Comparison of ENCODE assay signal across 1 fruit fly cellular context in genomic region chr3R:29130902-29131621, dm6.
TF ChIP-seq lines count a peak whose summit lies in the region.

Gene dgt6, minus strand, starts transcription at chr3R:29130972.
Gene Vha100-1, plus strand, starts transcription at chr3R:29131193.

TF ChIP-seq in whole organism, embryonic, 481 proteins besides CTCF, POLR2A, EP300 and RAD21 (continued from another document and continues in another):
- TF ChIP-seq yki (optimal IDR thresholded peaks at IDR 0.05; lab: Kevin White, UChicago) (no peak), CG3838 (GFP tag; optimal IDR thresholded peaks at IDR 0.05; lab: Kevin White, UChicago) (no peak), tio (GFP tag; optimal IDR thresholded peaks at IDR 0.05; lab: Kevin White, UChicago) (no peak), Xrp1 (GFP tag; IDR thresholded peaks at IDR 0.05; lab: Robert Waterston, UW) (peak; percentile 40; the same call in 1 of the 2 replicates), gfzf (GFP tag; optimal IDR thresholded peaks at IDR 0.05; lab: Kevin White, UChicago) (peak; percentile 84), br (optimal IDR thresholded peaks at IDR 0.05; lab: Kevin White, UChicago) (no peak), dysf (GFP tag; IDR thresholded peaks at IDR 0.05; lab: Robert Waterston, UW) (no peak), CG13123 (GFP tag; optimal IDR thresholded peaks at IDR 0.05; lab: Kevin White, UChicago) (no peak), CG13287 (GFP tag; IDR thresholded peaks at IDR 0.05; lab: Robert Waterston, UW; ENCODE audit: partially characterized antibody) (peak; percentile 58; the same call in 1 of the 2 replicates), HLH3B (GFP tag; IDR thresholded peaks at IDR 0.05; lab: Robert Waterston, UW) (no peak), bab2 (GFP tag; optimal IDR thresholded peaks at IDR 0.05; lab: Kevin White, UChicago) (peak; percentile 26), CG18476 (GFP tag; optimal IDR thresholded peaks at IDR 0.05; lab: Kevin White, UChicago) (peak; percentile 30), stwl (tag; optimal IDR thresholded peaks at IDR 0.05; lab: Kevin White, UChicago) (peak; percentile 82), ftz-f1 (GFP tag; optimal IDR thresholded peaks at IDR 0.05; lab: Kevin White, UChicago) (no peak), bowl (GFP tag; IDR thresholded peaks at IDR 0.05; lab: Robert Waterston, UW) (no peak), ro (GFP tag; IDR thresholded peaks at IDR 0.05; lab: Robert Waterston, UW) (no peak), CG1233 (GFP tag; optimal IDR thresholded peaks at IDR 0.05; lab: Kevin White, UChicago) (no peak), nom (GFP tag; optimal IDR thresholded peaks at IDR 0.05; lab: Kevin White, UChicago) (peak; percentile 29), bcd (GFP tag; optimal IDR thresholded peaks at IDR 0.05; lab: Kevin White, UChicago) (no peak), Kr (GFP tag; optimal IDR thresholded peaks at IDR 0.05; lab: Kevin White, UChicago) (no peak), zen (tag; optimal IDR thresholded peaks at IDR 0.05; lab: Kevin White, UChicago) (no peak), TFAM (GFP tag; optimal IDR thresholded peaks at IDR 0.05; lab: Kevin White, UChicago) (no peak), jigr1 (GFP tag; IDR thresholded peaks at IDR 0.05; lab: Robert Waterston, UW) (no peak), HmgZ (tag; optimal IDR thresholded peaks at IDR 0.05; lab: Kevin White, UChicago) (peak; percentile 18), repo (GFP tag; optimal IDR thresholded peaks at IDR 0.05; lab: Kevin White, UChicago) (no peak), aop (GFP tag; IDR thresholded peaks at IDR 0.05; lab: Robert Waterston, UW) (no peak), seq (GFP tag; IDR thresholded peaks at IDR 0.05; lab: Robert Waterston, UW) (no peak), ato (GFP tag; IDR thresholded peaks at IDR 0.05; lab: Robert Waterston, UW; ENCODE audit: partially characterized antibody) (no peak), Eip74EF (GFP tag; optimal IDR thresholded peaks at IDR 0.05; lab: Kevin White, UChicago) (no peak), CG10959 (GFP tag; IDR thresholded peaks at IDR 0.05; lab: Robert Waterston, UW) (no peak), CG12659 (GFP tag; optimal IDR thresholded peaks at IDR 0.05; lab: Kevin White, UChicago) (peak; percentile 49), chinmo (GFP tag; IDR thresholded peaks at IDR 0.05; lab: Robert Waterston, UW; ENCODE audit: partially characterized antibody) (no peak), tx (GFP tag; optimal IDR thresholded peaks at IDR 0.05; lab: Kevin White, UChicago) (no peak), CG17385 (GFP tag; optimal IDR thresholded peaks at IDR 0.05; lab: Kevin White, UChicago) (no peak), crc (GFP tag; optimal IDR thresholded peaks at IDR 0.05; lab: Kevin White, UChicago) (no peak), Ptx1 (GFP tag; IDR thresholded peaks at IDR 0.05; lab: Robert Waterston, UW) (no peak), BtbVII (GFP tag; optimal IDR thresholded peaks at IDR 0.05; lab: Kevin White, UChicago) (no peak), CG6272 (GFP tag; IDR thresholded peaks at IDR 0.05; lab: Robert Waterston, UW) (no peak), CG8478 (optimal IDR thresholded peaks at IDR 0.05; lab: Kevin White, UChicago) (no peak), ranshi (GFP tag; IDR thresholded peaks at IDR 0.05; lab: Robert Waterston, UW) (no peak), bsh (GFP tag; optimal IDR thresholded peaks at IDR 0.05; lab: Kevin White, UChicago) (no peak), p53 (GFP tag; optimal IDR thresholded peaks at IDR 0.05; lab: Kevin White, UChicago) (no peak), Nf-YB (GFP tag; optimal IDR thresholded peaks at IDR 0.05; lab: Kevin White, UChicago) (no peak), Hr78 (GFP tag; optimal IDR thresholded peaks at IDR 0.05; lab: Kevin White, UChicago) (no peak), CG11398 (GFP tag; optimal IDR thresholded peaks at IDR 0.05; lab: Kevin White, UChicago) (no peak), CG17568 (GFP tag; optimal IDR thresholded peaks at IDR 0.05; lab: Kevin White, UChicago) (no peak), fu2 (GFP tag; optimal IDR thresholded peaks at IDR 0.05; lab: Kevin White, UChicago) (no peak), CG9817 (tag; optimal IDR thresholded peaks at IDR 0.05; lab: Kevin White, UChicago) (no peak), Six4 (GFP tag; optimal IDR thresholded peaks at IDR 0.05; lab: Kevin White, UChicago) (no peak), Dp (GFP tag; optimal IDR thresholded peaks at IDR 0.05; lab: Kevin White, UChicago) (peak; percentile 74), Fer2 (tag; optimal IDR thresholded peaks at IDR 0.05; lab: Kevin White, UChicago) (no peak), CG2678 (tag; optimal IDR thresholded peaks at IDR 0.05; lab: Kevin White, UChicago) (no peak), CG1832 (GFP tag; optimal IDR thresholded peaks at IDR 0.05; lab: Kevin White, UChicago) (no peak), Atf3 (GFP tag; optimal IDR thresholded peaks at IDR 0.05; lab: Kevin White, UChicago) (no peak), GATAe (GFP tag; conservative IDR thresholded peaks at IDR 0.05; lab: Robert Waterston, UW) (no peak), CG9215 (GFP tag; IDR thresholded peaks at IDR 0.05; lab: Robert Waterston, UW) (no peak), CG11696 (GFP tag; IDR thresholded peaks at IDR 0.05; lab: Robert Waterston, UW) (no peak), CG6175 (GFP tag; IDR thresholded peaks at IDR 0.05; lab: Robert Waterston, UW) (no peak), Dll (GFP tag; IDR thresholded peaks at IDR 0.05; lab: Robert Waterston, UW; ENCODE audit: partially characterized antibody) (no peak), schlank (tag; optimal IDR thresholded peaks at IDR 0.05; lab: Kevin White, UChicago) (no peak), CG31224 (GFP tag; IDR thresholded peaks at IDR 0.05; lab: Robert Waterston, UW) (no peak), ken (GFP tag; IDR thresholded peaks at IDR 0.05; lab: Robert Waterston, UW) (no peak), CG6813 (GFP tag; optimal IDR thresholded peaks at IDR 0.05; lab: Kevin White, UChicago) (no peak), nerfin-2 (GFP tag; IDR thresholded peaks at IDR 0.05; lab: Robert Waterston, UW; ENCODE audit: partially characterized antibody) (no peak), CG7987 (GFP tag; optimal IDR thresholded peaks at IDR 0.05; lab: Kevin White, UChicago) (no peak), gsb (GFP tag; IDR thresholded peaks at IDR 0.05; lab: Robert Waterston, UW) (no peak), sima (GFP tag; optimal IDR thresholded peaks at IDR 0.05; lab: Kevin White, UChicago) (no peak), Mes4 (GFP tag; optimal IDR thresholded peaks at IDR 0.05; lab: Kevin White, UChicago) (no peak), pros (GFP tag; optimal IDR thresholded peaks at IDR 0.05; lab: Kevin White, UChicago) (no peak), Optix (GFP tag; IDR thresholded peaks at IDR 0.05; lab: Robert Waterston, UW) (no peak), CG13624 (GFP tag; optimal IDR thresholded peaks at IDR 0.05; lab: Kevin White, UChicago) (no peak), slbo (GFP tag; IDR thresholded peaks at IDR 0.05; lab: Robert Waterston, UW) (no peak), CG14965 (GFP tag; optimal IDR thresholded peaks at IDR 0.05; lab: Kevin White, UChicago; ENCODE audit: borderline replicate concordance) (no peak), CG3847 (GFP tag; IDR thresholded peaks at IDR 0.05; lab: Robert Waterston, UW) (0 out of 2 replicates have a peak, but pooled peaks have one; percentile 41), Deaf1 (tag; optimal IDR thresholded peaks at IDR 0.05; lab: Kevin White, UChicago) (peak; percentile 63), CG30020 (tag; optimal IDR thresholded peaks at IDR 0.05; lab: Kevin White, UChicago) (peak; percentile 70), CG7271 (tag; optimal IDR thresholded peaks at IDR 0.05; lab: Kevin White, UChicago) (no peak), CG4707 (GFP tag; optimal IDR thresholded peaks at IDR 0.05; lab: Kevin White, UChicago) (no peak), CG4424 (GFP tag; optimal IDR thresholded peaks at IDR 0.05; lab: Kevin White, UChicago) (peak; percentile 47), shn (GFP tag; optimal IDR thresholded peaks at IDR 0.05; lab: Kevin White, UChicago) (no peak), Adf1 (GFP tag; IDR thresholded peaks at IDR 0.05; lab: Robert Waterston, UW) (no peak), ci (GFP tag; IDR thresholded peaks at IDR 0.05; lab: Robert Waterston, UW) (no peak), zfh1 (GFP tag; IDR thresholded peaks at IDR 0.05; lab: Robert Waterston, UW) (no peak), CG1529 (GFP tag; optimal IDR thresholded peaks at IDR 0.05; lab: Kevin White, UChicago) (no peak), Opbp (GFP tag; IDR thresholded peaks at IDR 0.05; lab: Robert Waterston, UW; ENCODE audit: partially characterized antibody) (no peak), Lpt (GFP tag; optimal IDR thresholded peaks at IDR 0.05; lab: Kevin White, UChicago) (no peak), oc (tag; optimal IDR thresholded peaks at IDR 0.05; lab: Kevin White, UChicago) (no peak), klu (GFP tag; IDR thresholded peaks at IDR 0.05; lab: Robert Waterston, UW) (no peak), CG4404 (GFP tag; IDR thresholded peaks at IDR 0.05; lab: Robert Waterston, UW) (no peak), exex (tag; optimal IDR thresholded peaks at IDR 0.05; lab: Kevin White, UChicago) (peak; percentile 4), otp (GFP tag; IDR thresholded peaks at IDR 0.05; lab: Robert Waterston, UW) (no peak), sna (GFP tag; IDR thresholded peaks at IDR 0.05; lab: Robert Waterston, UW; ENCODE audit: partially characterized antibody) (no peak), Hmr (GFP tag; optimal IDR thresholded peaks at IDR 0.05; lab: Kevin White, UChicago) (no peak), CG10274 (GFP tag; optimal IDR thresholded peaks at IDR 0.05; lab: Kevin White, UChicago) (no peak), CHES-1-like (GFP tag; optimal IDR thresholded peaks at IDR 0.05; lab: Kevin White, UChicago) (no peak), trh (GFP tag; optimal IDR thresholded peaks at IDR 0.05; lab: Kevin White, UChicago) (no peak), ac (GFP tag; optimal IDR thresholded peaks at IDR 0.05; lab: Kevin White, UChicago) (no peak), hkb (optimal IDR thresholded peaks at IDR 0.05; lab: Kevin White, UChicago) (no peak), hkb (GFP tag; IDR thresholded peaks at IDR 0.05; lab: Robert Waterston, UW) (no peak), CG17361 (GFP tag; IDR thresholded peaks at IDR 0.05; lab: Robert Waterston, UW) (no peak), Poxn (GFP tag; IDR thresholded peaks at IDR 0.05; lab: Robert Waterston, UW) (no peak), Rx (GFP tag; IDR thresholded peaks at IDR 0.05; lab: Robert Waterston, UW) (no peak), CG9609 (GFP tag; optimal IDR thresholded peaks at IDR 0.05; lab: Kevin White, UChicago) (no peak), ab (GFP tag; optimal IDR thresholded peaks at IDR 0.05; lab: Kevin White, UChicago) (no peak), btn (GFP tag; optimal IDR thresholded peaks at IDR 0.05; lab: Kevin White, UChicago) (no peak), CG12071 (GFP tag; optimal IDR thresholded peaks at IDR 0.05; lab: Kevin White, UChicago) (no peak), C15 (GFP tag; IDR thresholded peaks at IDR 0.05; lab: Robert Waterston, UW) (no peak), CG1647 (GFP tag; optimal IDR thresholded peaks at IDR 0.05; lab: Kevin White, UChicago) (no peak), CG4820 (GFP tag; optimal IDR thresholded peaks at IDR 0.05; lab: Kevin White, UChicago) (peak; percentile 29), odd (GFP tag; optimal IDR thresholded peaks at IDR 0.05; lab: Kevin White, UChicago) (no peak), Fer3 (tag; optimal IDR thresholded peaks at IDR 0.05; lab: Kevin White, UChicago) (peak; percentile 6), E2f2 (GFP tag; IDR thresholded peaks at IDR 0.05; lab: Robert Waterston, UW) (peak; percentile 85), hth (optimal IDR thresholded peaks at IDR 0.05; lab: Kevin White, UChicago) (no peak), D19A (tag; optimal IDR thresholded peaks at IDR 0.05; lab: Kevin White, UChicago) (no peak), CG8281 (tag; optimal IDR thresholded peaks at IDR 0.05; lab: Kevin White, UChicago) (no peak), lov (optimal IDR thresholded peaks at IDR 0.05; lab: Kevin White, UChicago) (no peak), lov (GFP tag; IDR thresholded peaks at IDR 0.05; lab: Robert Waterston, UW) (0 out of 3 replicates have a peak, but pooled peaks have one; percentile 11), CG4730 (GFP tag; IDR thresholded peaks at IDR 0.05; lab: Robert Waterston, UW) (no peak), dmrt99B (tag; optimal IDR thresholded peaks at IDR 0.05; lab: Kevin White, UChicago) (no peak), CG14667 (GFP tag; IDR thresholded peaks at IDR 0.05; lab: Robert Waterston, UW) (no peak), Ada2b (GFP tag; IDR thresholded peaks at IDR 0.05; lab: Robert Waterston, UW) (no peak), Elba2 (GFP tag; optimal IDR thresholded peaks at IDR 0.05; lab: Kevin White, UChicago) (peak; percentile 11), cato (GFP tag; optimal IDR thresholded peaks at IDR 0.05; lab: Kevin White, UChicago; ENCODE audit: borderline replicate concordance) (no peak), Meics (GFP tag; optimal IDR thresholded peaks at IDR 0.05; lab: Kevin White, UChicago) (peak; percentile 1), CG14050 (GFP tag; IDR thresholded peaks at IDR 0.05; lab: Robert Waterston, UW) (no peak), usp (GFP tag; optimal IDR thresholded peaks at IDR 0.05; lab: Kevin White, UChicago) (no peak), caup (GFP tag; optimal IDR thresholded peaks at IDR 0.05; lab: Kevin White, UChicago; ENCODE audit: severe bottlenecking) (no peak), CG3726 (GFP tag; IDR thresholded peaks at IDR 0.05; lab: Robert Waterston, UW) (no peak), CG10462 (GFP tag; optimal IDR thresholded peaks at IDR 0.05; lab: Kevin White, UChicago) (no peak), crp (GFP tag; optimal IDR thresholded peaks at IDR 0.05; lab: Kevin White, UChicago) (peak in 1 of 2 experiments; percentile 9), tin (GFP tag; optimal IDR thresholded peaks at IDR 0.05; lab: Kevin White, UChicago) (peak; percentile 27), CG30403 (GFP tag; optimal IDR thresholded peaks at IDR 0.05; lab: Kevin White, UChicago) (peak; percentile 51), prd (optimal IDR thresholded peaks at IDR 0.05; lab: Kevin White, UChicago) (no peak), prd (GFP tag; IDR thresholded peaks at IDR 0.05; lab: Robert Waterston, UW) (peak; percentile 52; the same call in 1 of the 3 replicates), CG11456 (GFP tag; IDR thresholded peaks at IDR 0.05; lab: Robert Waterston, UW) (no peak), CG11504 (tag; optimal IDR thresholded peaks at IDR 0.05; lab: Kevin White, UChicago) (no peak), lbe (GFP tag; optimal IDR thresholded peaks at IDR 0.05; lab: Kevin White, UChicago) (peak; percentile 5), CG6654 (GFP tag; optimal IDR thresholded peaks at IDR 0.05; lab: Kevin White, UChicago) (no peak), Hr39 (optimal IDR thresholded peaks at IDR 0.05; lab: Kevin White, UChicago) (no peak)
